Fruit fly (Drosophila melanogaster): Measurements from ENCODE around the gene CG34292.

DNA sequence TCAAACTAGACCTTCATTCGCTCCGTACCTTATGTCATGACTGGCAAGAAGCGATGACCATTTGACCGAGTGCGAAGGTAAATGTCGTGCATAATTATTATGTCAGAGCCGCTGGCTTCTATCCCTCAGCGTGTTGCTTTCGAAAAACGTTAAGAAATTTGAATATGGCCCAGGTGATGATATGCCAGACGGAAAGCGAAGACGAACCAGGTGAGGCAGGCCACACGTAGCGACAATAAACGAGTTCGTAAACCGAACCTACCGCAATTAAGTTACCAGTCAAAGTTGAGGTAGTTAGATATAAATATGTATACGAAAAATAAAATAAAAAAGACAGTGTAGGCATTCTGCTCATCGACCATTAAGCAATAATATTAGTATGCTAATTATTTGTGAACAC lies 14.6 kb downstream of the CG34292 start:
- TF ChIP-seq CG8478 (optimal IDR thresholded peaks at IDR 0.05) (no peak), CTCF (optimal IDR thresholded peaks at IDR 0.05) (no peak)
